Fruit fly (Drosophila melanogaster): ENCODE results near the gene GCC88.

The GCC88 gene

dm6 chr3R:11219883-11220282 is 10.5 kb downstream of the GCC88 start, which contains the start of gene CG6689:
Gene CG6689 (minus strand): TSS chr3R:11220064.
- no peak for TF ChIP-seq ttk (optimal IDR thresholded peaks at IDR 0.05)
- TF ChIP-seq Myc (optimal IDR thresholded peaks at IDR 0.05), result no peak
- no peak for TF ChIP-seq insv (optimal IDR thresholded peaks at IDR 0.05)
- TF ChIP-seq psq (optimal IDR thresholded peaks at IDR 0.05), result no peak
- no peak for TF ChIP-seq Sin3A (optimal IDR thresholded peaks at IDR 0.05)
- no peak for TF ChIP-seq h (optimal IDR thresholded peaks at IDR 0.05)

DNA sequence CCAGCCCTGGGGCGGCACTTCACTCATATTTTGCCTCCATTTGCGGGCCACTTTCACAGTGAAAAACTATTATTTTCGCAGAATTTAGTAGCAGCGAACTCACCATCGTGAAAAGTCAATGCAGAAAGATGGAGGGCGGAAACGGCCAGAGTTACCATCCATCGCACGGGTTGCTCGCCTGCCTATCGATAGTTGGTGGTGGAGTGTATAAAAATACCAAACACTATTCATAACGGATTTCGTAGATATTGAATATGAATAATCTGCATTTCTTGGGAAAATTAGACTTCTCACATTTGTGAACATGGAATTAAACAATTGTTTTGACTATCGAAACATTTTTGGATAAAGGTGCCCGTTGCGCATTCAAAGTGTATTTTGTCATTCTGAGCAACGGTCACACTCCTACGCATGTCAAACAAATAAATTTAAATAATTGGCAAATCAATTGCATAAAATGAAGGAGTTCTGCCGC is 14.2 kb downstream of the GCC88 start, which contains the start of the genes RpS25 and CG4820:
Gene RpS25, minus strand, starts transcription at position 132 of the 475 bp plus-strand sequence.
Gene CG4820, plus strand, starts transcription at position 380 of the 475 bp plus-strand sequence.
- TF ChIP-seq insv (optimal IDR thresholded peaks at IDR 0.05), result no peak
- TF ChIP-seq ttk (optimal IDR thresholded peaks at IDR 0.05), result no peak
- no peak for TF ChIP-seq Sin3A (optimal IDR thresholded peaks at IDR 0.05)
- no peak for TF ChIP-seq h (optimal IDR thresholded peaks at IDR 0.05)
- no peak for TF ChIP-seq Myc (optimal IDR thresholded peaks at IDR 0.05)
- TF ChIP-seq psq (optimal IDR thresholded peaks at IDR 0.05), result no peak

dm6 chr3R:11214449-11214950 is 15.9 kb downstream of the GCC88 start, which contains the start of gene ZnT86D:
Gene ZnT86D (minus strand): TSS chr3R:11214539.
- TF ChIP-seq ttk (optimal IDR thresholded peaks at IDR 0.05) (no peak), psq (optimal IDR thresholded peaks at IDR 0.05) (no peak), Sin3A (optimal IDR thresholded peaks at IDR 0.05) (no peak), h (optimal IDR thresholded peaks at IDR 0.05) (no peak), insv (optimal IDR thresholded peaks at IDR 0.05) (no peak), Myc (optimal IDR thresholded peaks at IDR 0.05) (no peak)

DNA sequence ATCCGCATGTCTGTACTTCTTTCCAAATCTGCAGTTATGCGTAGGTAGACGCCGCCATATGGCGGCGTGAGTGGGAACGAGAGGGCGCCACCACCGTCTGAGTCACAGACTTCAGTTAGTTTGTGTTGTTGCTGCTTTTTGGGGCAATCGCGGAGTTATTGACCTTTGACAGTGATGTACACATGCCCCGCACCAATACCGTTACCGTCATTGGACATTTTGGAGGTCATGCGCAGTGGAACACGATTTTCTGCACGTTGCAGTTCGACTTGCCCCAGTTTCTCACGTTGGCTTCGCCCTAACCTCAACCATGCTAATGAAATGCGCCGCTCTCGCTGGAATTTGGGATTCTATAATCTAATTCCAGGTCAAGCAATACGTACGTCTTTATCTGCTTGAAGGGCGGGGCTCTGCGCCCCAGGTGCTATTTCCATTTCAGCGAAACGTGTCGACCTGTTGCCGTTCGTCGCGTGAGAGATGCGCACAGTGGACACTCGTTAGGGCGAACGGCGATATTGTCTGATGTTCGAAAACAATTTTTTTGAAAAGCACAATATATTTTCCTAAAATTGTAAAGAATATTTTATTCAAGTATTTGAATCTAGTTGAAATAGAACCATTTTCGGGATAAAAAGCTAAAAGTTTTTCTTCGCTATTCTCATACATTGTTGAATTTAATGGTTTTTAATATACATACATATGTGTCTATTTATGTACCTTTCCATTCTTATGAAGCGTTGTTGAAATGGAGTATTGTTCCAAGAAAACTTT is 18.9 kb downstream of the GCC88 start:
- no peak for TF ChIP-seq insv (optimal IDR thresholded peaks at IDR 0.05)
- no peak for TF ChIP-seq ttk (optimal IDR thresholded peaks at IDR 0.05)
- no peak for TF ChIP-seq Myc (optimal IDR thresholded peaks at IDR 0.05)
- no peak for TF ChIP-seq h (optimal IDR thresholded peaks at IDR 0.05)
- no peak for TF ChIP-seq psq (optimal IDR thresholded peaks at IDR 0.05)
- TF ChIP-seq Sin3A (optimal IDR thresholded peaks at IDR 0.05), result no peak

DNA sequence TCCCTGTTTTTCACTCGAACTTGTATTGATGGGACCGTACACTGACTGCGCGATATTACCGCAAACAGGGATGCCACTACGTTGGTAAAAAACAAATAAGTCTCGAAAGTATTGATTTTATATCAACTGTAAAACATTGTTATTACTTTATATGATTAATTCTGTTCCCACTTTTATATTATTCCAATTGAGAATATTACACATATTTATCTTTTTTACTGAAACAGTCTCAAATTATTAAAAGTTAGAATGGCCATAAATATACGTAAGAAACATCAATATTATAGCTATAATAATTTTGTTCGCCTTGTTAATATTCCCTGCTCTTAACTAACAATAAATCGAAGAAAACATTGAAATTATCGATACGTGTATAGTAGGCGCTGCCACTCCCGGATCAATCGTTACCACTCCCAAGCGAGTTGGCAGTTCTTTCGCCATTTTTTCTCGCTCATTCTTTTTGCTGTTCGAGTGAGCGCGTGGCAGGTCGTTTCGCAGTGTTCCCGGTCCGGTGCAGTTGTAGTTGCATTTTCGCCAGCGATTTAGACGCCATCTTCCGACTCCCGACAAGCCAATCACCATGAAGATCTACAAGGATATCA is 20.5 kb downstream of the GCC88 start, which contains the start of the genes SdhC and Tctp:
Gene SdhC, minus strand, starts transcription at position 49 of the 602 bp plus-strand sequence.
Gene Tctp, plus strand, starts transcription at position 447 of the 602 bp plus-strand sequence.
- TF ChIP-seq psq (optimal IDR thresholded peaks at IDR 0.05) (no peak), Myc (optimal IDR thresholded peaks at IDR 0.05) (no peak), Sin3A (optimal IDR thresholded peaks at IDR 0.05) (no peak), insv (optimal IDR thresholded peaks at IDR 0.05) (no peak), h (optimal IDR thresholded peaks at IDR 0.05) (no peak), ttk (optimal IDR thresholded peaks at IDR 0.05) (no peak)

DNA sequence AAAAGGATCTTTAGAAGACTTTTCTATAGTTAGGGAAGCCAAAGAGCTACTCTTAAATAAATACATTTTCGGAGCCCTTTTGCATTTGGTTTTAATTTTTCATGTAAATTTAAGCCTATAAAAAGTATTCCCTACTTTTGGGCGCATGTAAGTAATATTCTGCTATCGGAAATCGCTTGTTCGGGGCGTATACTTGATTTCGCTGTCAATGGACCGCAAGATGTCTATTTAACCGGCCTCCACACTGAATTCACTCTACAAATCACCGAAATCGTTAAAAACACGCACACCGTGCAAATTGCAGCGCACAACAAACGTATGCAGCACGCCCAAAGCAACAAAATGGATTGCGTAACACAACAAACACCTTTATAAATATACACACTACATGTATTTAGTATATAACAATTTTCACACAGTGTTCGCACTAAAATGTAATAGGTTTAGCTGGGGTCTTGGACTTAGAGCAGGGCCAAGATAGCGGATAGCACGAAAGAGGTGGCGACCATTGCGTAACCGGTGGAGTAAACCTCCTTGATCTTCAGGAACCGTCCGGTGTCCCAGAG is 21.6 kb downstream of the GCC88 start:
- TF ChIP-seq ttk (optimal IDR thresholded peaks at IDR 0.05) (no peak), Sin3A (optimal IDR thresholded peaks at IDR 0.05) (no peak), Myc (optimal IDR thresholded peaks at IDR 0.05) (no peak), insv (optimal IDR thresholded peaks at IDR 0.05) (no peak), h (optimal IDR thresholded peaks at IDR 0.05) (no peak), psq (optimal IDR thresholded peaks at IDR 0.05) (no peak)

DNA sequence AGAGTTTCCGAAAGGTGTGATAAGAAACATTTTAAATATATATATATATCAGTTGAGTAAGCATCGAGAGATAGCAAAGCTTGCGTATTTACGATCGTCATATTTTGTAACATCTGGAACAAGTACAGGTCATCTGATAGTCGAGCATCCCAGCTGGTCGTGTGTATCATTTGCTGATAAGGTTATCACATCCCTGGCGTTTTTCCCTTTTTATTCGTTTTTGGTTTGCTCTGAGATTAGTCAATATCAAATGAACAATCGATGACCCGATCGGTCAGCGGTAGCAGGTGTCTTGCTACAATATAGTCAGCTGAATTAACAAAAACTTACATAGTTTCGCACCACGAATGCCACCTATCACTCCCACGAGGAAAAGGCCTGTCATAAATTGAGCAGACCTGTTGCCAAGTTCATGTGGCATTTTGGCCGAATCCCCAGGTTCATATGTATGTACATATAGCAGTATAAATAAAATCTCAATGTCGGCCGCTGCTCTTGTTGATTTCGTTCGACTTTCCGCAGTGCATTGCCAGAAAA is 29.4 kb downstream of the GCC88 start:
- TF ChIP-seq Sin3A (optimal IDR thresholded peaks at IDR 0.05), result no peak
- TF ChIP-seq Myc (optimal IDR thresholded peaks at IDR 0.05), result no peak
- TF ChIP-seq h (optimal IDR thresholded peaks at IDR 0.05), result no peak
- TF ChIP-seq psq (optimal IDR thresholded peaks at IDR 0.05), result no peak
- TF ChIP-seq insv (optimal IDR thresholded peaks at IDR 0.05), result no peak
- TF ChIP-seq ttk (optimal IDR thresholded peaks at IDR 0.05), result no peak

dm6 chr3R:11200042-11200884 is 30.1 kb downstream of the GCC88 start:
- TF ChIP-seq Myc (optimal IDR thresholded peaks at IDR 0.05), result no peak
- TF ChIP-seq h (optimal IDR thresholded peaks at IDR 0.05), result no peak
- TF ChIP-seq psq (optimal IDR thresholded peaks at IDR 0.05), result no peak
- no peak for TF ChIP-seq Sin3A (optimal IDR thresholded peaks at IDR 0.05)
- TF ChIP-seq ttk (optimal IDR thresholded peaks at IDR 0.05), result no peak
- TF ChIP-seq insv (optimal IDR thresholded peaks at IDR 0.05), result no peak

- TF ChIP-seq Sin3A (optimal IDR thresholded peaks at IDR 0.05), result no peak
- TF ChIP-seq ttk (optimal IDR thresholded peaks at IDR 0.05), result no peak
- no peak for TF ChIP-seq psq (optimal IDR thresholded peaks at IDR 0.05)
These were observed 31.1 kb downstream of the GCC88 start for dm6 chr3R:11199227-11199835.

dm6 chr3R:11198062-11198472 is 32.3 kb downstream of the GCC88 start:
- no peak for TF ChIP-seq insv (optimal IDR thresholded peaks at IDR 0.05)
- no peak for TF ChIP-seq psq (optimal IDR thresholded peaks at IDR 0.05)
- TF ChIP-seq Sin3A (optimal IDR thresholded peaks at IDR 0.05), result no peak
- TF ChIP-seq Myc (optimal IDR thresholded peaks at IDR 0.05), result no peak
- no peak for TF ChIP-seq ttk (optimal IDR thresholded peaks at IDR 0.05)
- no peak for TF ChIP-seq h (optimal IDR thresholded peaks at IDR 0.05)
